Fruit fly (Drosophila melanogaster) whole organism, embryonic: Measurements from ENCODE around the gene CG18858.

Source experiments
- Aef1 ChIP-seq: fragments of 200-800 bp; sonication (Bioruptor generic); IDR thresholded peaks from 3 replicates; pipeline ENCODE4 v1.3.6; 2022; ENCODE audit warnings: missing biosample characterization, missing genetic modification characterization
- B-H2 ChIP-seq: fragments of 200-800 bp; sonication (Bioruptor generic); optimal IDR thresholded peaks from 2 replicates; lab custom pipeline; 2018; ENCODE audit warnings: missing biosample characterization, mild to moderate bottlenecking, missing genetic modification characterization
- CG10431 ChIP-seq: fragments of 200-800 bp; sonication (Bioruptor generic); optimal IDR thresholded peaks from 3 replicates; lab custom pipeline; 2018; ENCODE audit warnings: missing biosample characterization, mild to moderate bottlenecking, missing genetic modification characterization
- CG10565 ChIP-seq: fragments of 200-800 bp; sonication (Bioruptor generic); optimal IDR thresholded peaks from 3 replicates; lab custom pipeline; 2016; ENCODE audit warnings: missing biosample characterization, mild to moderate bottlenecking, missing genetic modification characterization
- CG12744 ChIP-seq: fragments of 200-800 bp; sonication (Bioruptor generic); optimal IDR thresholded peaks from 2 replicates; lab custom pipeline; 2016; ENCODE audit warnings: missing biosample characterization, missing genetic modification characterization
- CG14710 ChIP-seq: fragments of 200-800 bp; sonication (Bioruptor generic); optimal IDR thresholded peaks from 3 replicates; lab custom pipeline; 2019; ENCODE audit warnings: missing biosample characterization, mild to moderate bottlenecking, missing genetic modification characterization, moderate library complexity
- CG15696 ChIP-seq: fragments of 200-800 bp; sonication (Bioruptor generic); optimal IDR thresholded peaks from 2 replicates; lab custom pipeline; 2019; ENCODE audit warnings: missing biosample characterization, mild to moderate bottlenecking, missing genetic modification characterization, moderate library complexity
- CG1603 ChIP-seq: fragments of 200-800 bp; sonication (Bioruptor generic); optimal IDR thresholded peaks from 2 replicates; lab custom pipeline; 2019; ENCODE audit warnings: missing biosample characterization, mild to moderate bottlenecking, missing genetic modification characterization, moderate library complexity
- CG2875 ChIP-seq: fragments of 200-800 bp; sonication (Bioruptor generic); optimal IDR thresholded peaks from 2 replicates; lab custom pipeline; 2017; ENCODE audit warnings: missing biosample characterization, mild to moderate bottlenecking, missing genetic modification characterization, missing genetic modification reagents
- CG30431 ChIP-seq: fragments of 200-800 bp; sonication (Bioruptor generic); optimal IDR thresholded peaks from 2 replicates; lab custom pipeline; 2017; ENCODE audit warnings: missing biosample characterization, missing genetic modification characterization
- CG34224 ChIP-seq: fragments of 200-800 bp; sonication (Bioruptor generic); IDR thresholded peaks from 3 replicates; pipeline ENCODE4 v1.3.6; 2022; ENCODE audit warnings: missing biosample characterization, missing genetic modification characterization; ENCODE audit not compliant: partially characterized antibody
- CG43689 ChIP-seq: fragments of 200-800 bp; sonication (Bioruptor generic); IDR thresholded peaks from 2 replicates; pipeline ENCODE4 v1.3.6; 2022; ENCODE audit warnings: missing biosample characterization, missing genetic modification characterization
- CG6765 ChIP-seq: fragments of 200-800 bp; sonication (Bioruptor generic); optimal IDR thresholded peaks from 3 replicates; lab custom pipeline; 2017; ENCODE audit warnings: missing biosample characterization, mild to moderate bottlenecking, missing genetic modification characterization
- CG6813 ChIP-seq: fragments of 200-800 bp; sonication (Bioruptor generic); optimal IDR thresholded peaks from 2 replicates; lab custom pipeline; 2017; ENCODE audit warnings: missing biosample characterization, missing genetic modification characterization, mild to moderate bottlenecking, moderate library complexity, missing genetic modification reagents
- CG7928 ChIP-seq: fragments of 200-800 bp; sonication (Bioruptor generic); optimal IDR thresholded peaks from 2 replicates; lab custom pipeline; 2017; ENCODE audit warnings: missing biosample characterization, mild to moderate bottlenecking, missing genetic modification characterization
- CG8359 ChIP-seq: fragments of 200-800 bp; sonication (Bioruptor generic); optimal IDR thresholded peaks from 2 replicates; lab custom pipeline; 2017; ENCODE audit warnings: missing biosample characterization, mild to moderate bottlenecking, missing genetic modification characterization, borderline replicate concordance
- Chrac-16 ChIP-seq: fragments of 200-800 bp; sonication (Bioruptor generic); optimal IDR thresholded peaks from 3 replicates; lab custom pipeline; 2016; ENCODE audit warnings: missing biosample characterization, missing genetic modification characterization
- CoRest ChIP-seq: fragments of 200-800 bp; sonication (Bioruptor generic); optimal IDR thresholded peaks from 3 replicates; lab custom pipeline; 2018; ENCODE audit warnings: missing biosample characterization, mild to moderate bottlenecking, missing genetic modification characterization, moderate library complexity
- D19B ChIP-seq: fragments of 200-800 bp; sonication (Bioruptor generic); optimal IDR thresholded peaks from 2 replicates; lab custom pipeline; 2017; ENCODE audit warnings: missing biosample characterization, mild to moderate bottlenecking, missing genetic modification characterization
- Dad ChIP-seq: fragments of 200-800 bp; sonication (Bioruptor generic); optimal IDR thresholded peaks from 3 replicates; lab custom pipeline; 2016; ENCODE audit warnings: missing biosample characterization, missing genetic modification characterization
- E2f2 ChIP-seq: fragments of 200-800 bp; sonication (Bioruptor generic); IDR thresholded peaks from 2 replicates; pipeline ENCODE4 v1.3.6; 2022; ENCODE audit warnings: missing biosample characterization, missing genetic modification characterization
- ERR ChIP-seq: fragments of 200-800 bp; sonication (Bioruptor generic); optimal IDR thresholded peaks from 2 replicates; lab custom pipeline; 2016; ENCODE audit warnings: missing biosample characterization, missing genetic modification characterization
- Gsc ChIP-seq: fragments of 200-800 bp; sonication (Bioruptor generic); IDR thresholded peaks from 2 replicates; pipeline ENCODE4 v1.3.6; 2022; ENCODE audit warnings: missing biosample characterization, missing genetic modification characterization
- Gug ChIP-seq: fragments of 200-800 bp; sonication (Bioruptor generic); IDR thresholded peaks from 4 replicates; pipeline ENCODE4 v1.3.6; 2022; ENCODE audit warnings: missing biosample characterization, missing genetic modification characterization
- HHEX ChIP-seq: fragments of 200-800 bp; sonication (Bioruptor generic); optimal IDR thresholded peaks from 3 replicates; lab custom pipeline; 2017; ENCODE audit warnings: missing biosample characterization, mild to moderate bottlenecking, missing genetic modification characterization, missing genetic modification reagents
- Hey ChIP-seq: fragments of 200-800 bp; sonication (Bioruptor generic); optimal IDR thresholded peaks from 3 replicates; lab custom pipeline; 2018; ENCODE audit warnings: missing biosample characterization, mild to moderate bottlenecking, missing genetic modification characterization
- HmgZ ChIP-seq: fragments of 200-800 bp; sonication (Bioruptor generic); optimal IDR thresholded peaks from 2 replicates; lab custom pipeline; 2018; ENCODE audit warnings: missing biosample characterization, mild to moderate bottlenecking, missing genetic modification characterization
- Hr3 ChIP-seq: fragments of 200-800 bp; sonication (Bioruptor generic); optimal IDR thresholded peaks from 3 replicates; lab custom pipeline; 2016; ENCODE audit warnings: missing biosample characterization, missing genetic modification characterization
- Lpt ChIP-seq: fragments of >200 bp; optimal IDR thresholded peaks from 2 replicates; lab custom pipeline; 2018; ENCODE audit warnings: missing biosample characterization, missing genetic modification characterization
- Max ChIP-seq: fragments of 200-800 bp; sonication (Bioruptor generic); optimal IDR thresholded peaks from 2 replicates; lab custom pipeline; 2016; ENCODE audit warnings: missing biosample characterization, mild to moderate bottlenecking, missing genetic modification characterization
- Mrtf ChIP-seq: fragments of 200-800 bp; sonication (Bioruptor generic); IDR thresholded peaks from 3 replicates; pipeline ENCODE4 v1.3.6; 2022; ENCODE audit warnings: missing biosample characterization, missing genetic modification characterization
- NFAT ChIP-seq: fragments of 200-800 bp; sonication (Bioruptor generic); IDR thresholded peaks from 2 replicates; pipeline ENCODE4 v1.3.6; 2022; ENCODE audit warnings: missing biosample characterization, missing genetic modification characterization
- Sin3A ChIP-seq: fragments of >200 bp; optimal IDR thresholded peaks from 2 replicates; lab custom pipeline; 2018
- Ssrp ChIP-seq: fragments of 200-800 bp; sonication (Bioruptor generic); optimal IDR thresholded peaks from 2 replicates; lab custom pipeline; 2018; ENCODE audit warnings: missing biosample characterization, mild to moderate bottlenecking, missing genetic modification characterization, moderate library complexity
- abd-A ChIP-seq: fragments of 200-800 bp; sonication (Bioruptor generic); optimal IDR thresholded peaks from 3 replicates; lab custom pipeline; 2019; ENCODE audit warnings: missing biosample characterization, mild to moderate bottlenecking, missing genetic modification characterization, moderate library complexity
- cg ChIP-seq: fragments of 200-800 bp; sonication (Bioruptor generic); optimal IDR thresholded peaks from 3 replicates; lab custom pipeline; 2019; ENCODE audit warnings: missing biosample characterization, mild to moderate bottlenecking, missing genetic modification characterization, moderate library complexity
- ems ChIP-seq: fragments of 200-800 bp; sonication (Bioruptor generic); optimal IDR thresholded peaks from 3 replicates; lab custom pipeline; 2016; ENCODE audit warnings: missing biosample characterization, missing genetic modification characterization
- en ChIP-seq: fragments of 200-800 bp; sonication (Bioruptor generic); optimal IDR thresholded peaks from 2 replicates; lab custom pipeline; 2016; ENCODE audit warnings: missing biosample characterization, missing genetic modification characterization
- esg ChIP-seq: fragments of 200-800 bp; sonication (Bioruptor generic); conservative IDR thresholded peaks from 2 replicates; pipeline ENCODE4 v1.3.6; 2022; ENCODE audit warnings: missing biosample characterization, missing genetic modification characterization
- fd64A ChIP-seq: fragments of 200-800 bp; sonication (Bioruptor generic); optimal IDR thresholded peaks from 3 replicates; lab custom pipeline; 2018; ENCODE audit warnings: missing biosample characterization, mild to moderate bottlenecking, missing genetic modification characterization
- fd96Cb ChIP-seq: fragments of 200-800 bp; sonication (Bioruptor generic); optimal IDR thresholded peaks from 2 replicates; lab custom pipeline; 2018; ENCODE audit warnings: missing biosample characterization, mild to moderate bottlenecking, missing genetic modification characterization, moderate library complexity
- jigr1 ChIP-seq: fragments of 200-800 bp; sonication (Bioruptor generic); IDR thresholded peaks from 3 replicates; pipeline ENCODE4 v1.3.6; 2022; ENCODE audit warnings: missing biosample characterization, missing genetic modification characterization
- kni ChIP-seq: fragments of 200-800 bp; sonication (Bioruptor generic); optimal IDR thresholded peaks from 3 replicates; lab custom pipeline; 2017; ENCODE audit warnings: mild to moderate bottlenecking, missing biosample characterization, missing genetic modification reagents, missing genetic modification characterization
- nau ChIP-seq: fragments of 200-800 bp; sonication (Bioruptor generic); optimal IDR thresholded peaks from 3 replicates; lab custom pipeline; 2017; ENCODE audit warnings: missing biosample characterization, mild to moderate bottlenecking, missing genetic modification characterization, missing genetic modification reagents
- pros ChIP-seq: fragments of 200-800 bp; sonication (Bioruptor generic); optimal IDR thresholded peaks from 3 replicates; lab custom pipeline; 2019; ENCODE audit warnings: missing biosample characterization, mild to moderate bottlenecking, missing genetic modification characterization, moderate library complexity
- slp2 ChIP-seq: fragments of 200-800 bp; sonication (Bioruptor generic); optimal IDR thresholded peaks from 2 replicates; lab custom pipeline; 2016; ENCODE audit warnings: missing biosample characterization, missing genetic modification characterization
- sug ChIP-seq: fragments of 200-800 bp; optimal IDR thresholded peaks from 2 replicates; lab custom pipeline; 2019; ENCODE audit warnings: missing biosample characterization, mild to moderate bottlenecking, missing genetic modification characterization, moderate library complexity
- vvl ChIP-seq: fragments of 200-800 bp; sonication (Bioruptor generic); IDR thresholded peaks from 2 replicates; pipeline ENCODE4 v1.3.6; 2022; ENCODE audit warnings: missing biosample characterization, missing genetic modification characterization
- zfh2 ChIP-seq: fragments of 200-800 bp; sonication (Bioruptor generic); optimal IDR thresholded peaks from 2 replicates; lab custom pipeline; 2016; ENCODE audit warnings: missing biosample characterization, missing genetic modification characterization

CG18858 gene

DNA sequence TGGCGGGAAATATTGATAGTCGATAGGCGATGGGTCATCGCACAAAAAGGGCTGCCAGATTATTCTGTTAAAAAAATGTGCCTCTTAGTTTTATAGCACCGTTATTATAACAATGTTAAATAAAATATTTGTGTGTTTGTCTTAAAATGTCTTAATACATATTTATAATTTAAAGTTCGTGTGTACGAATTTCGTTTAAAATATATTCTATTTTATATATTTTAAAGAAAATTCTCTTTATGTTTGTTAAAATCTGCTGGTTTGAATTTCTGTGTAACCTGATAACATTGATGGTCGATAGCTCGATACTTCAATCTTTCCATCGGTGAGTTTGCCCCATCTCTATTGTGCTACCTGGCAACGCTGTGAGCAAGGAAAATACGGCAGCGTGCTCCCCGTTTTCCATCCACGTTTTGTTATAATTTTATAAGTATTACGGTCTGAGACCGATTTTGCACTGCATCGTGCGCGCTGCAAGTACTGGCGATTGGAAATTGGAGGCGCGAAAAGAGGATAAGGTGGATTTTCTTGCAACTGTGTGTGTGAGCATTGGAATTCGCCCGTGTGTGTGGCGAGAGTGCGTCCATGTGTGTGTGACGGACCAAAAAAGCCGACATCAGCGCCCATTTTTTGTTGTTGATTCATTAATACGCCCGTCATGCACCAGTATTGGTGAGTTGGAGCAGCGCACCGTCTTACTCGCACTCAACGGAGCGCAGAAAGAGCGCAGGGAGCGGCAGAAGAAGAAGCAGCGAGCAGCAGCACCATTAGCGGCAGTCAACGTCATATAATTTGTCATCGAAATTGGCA lies 41.9 kb downstream of the CG18858 start, which contains the start of the genes CG10949 and Arpc2 (continued):
- TF ChIP-seq fd96Cb (tag; lab: Kevin White, UChicago) (no peak), CG43689 (GFP tag; lab: Robert Waterston, UW) (no peak), CG14710 (peak; percentile 86), Aef1 (GFP tag; lab: Robert Waterston, UW) (0 out of 3 replicates have a peak, but pooled peaks have one; percentile 10), CG6813 (GFP tag; lab: Kevin White, UChicago) (no peak), abd-A (tag; lab: Kevin White, UChicago) (no peak), Max (GFP tag; lab: Kevin White, UChicago) (peak; percentile 38), CG15696 (tag; lab: Kevin White, UChicago) (peak; percentile 62), NFAT (peak; percentile 53; the same call in 1 of the 2 replicates), vvl (peak; percentile 27; the same call in 1 of the 2 replicates), Mrtf (GFP tag; lab: Robert Waterston, UW) (no peak), HHEX (GFP tag; lab: Kevin White, UChicago) (no peak), B-H2 (GFP tag; lab: Kevin White, UChicago) (peak; percentile 61), slp2 (GFP tag; lab: Kevin White, UChicago) (no peak), jigr1 (no peak), ems (GFP tag; lab: Kevin White, UChicago) (no peak), Lpt (GFP tag; lab: Kevin White, UChicago) (no peak), pros (peak; percentile 58), en (GFP tag; lab: Kevin White, UChicago) (no peak), CG8359 (GFP tag; lab: Kevin White, UChicago) (no peak), CG7928 (no peak), Hr3 (GFP tag; lab: Kevin White, UChicago) (peak; percentile 70), CG1603 (tag; lab: Kevin White, UChicago) (no peak), sug (tag; lab: Kevin White, UChicago) (peak; percentile 53), zfh2 (GFP tag; lab: Kevin White, UChicago) (peak; percentile 11), Chrac-16 (peak; percentile 34), fd64A (GFP tag; lab: Kevin White, UChicago) (no peak), Gug (peak; percentile 40; the same call in 1 of the 4 replicates), CG34224 (GFP tag; lab: Robert Waterston, UW) (peak; percentile 63; the same call in 2 of the 3 replicates), CoRest (tag; lab: Kevin White, UChicago) (peak; percentile 84), CG10565 (GFP tag; lab: Kevin White, UChicago) (no peak), CG2875 (GFP tag; lab: Kevin White, UChicago) (no peak), Hey (tag; lab: Kevin White, UChicago) (no peak), Dad (no peak), Ssrp (tag; lab: Kevin White, UChicago) (peak; percentile 31), D19B (GFP tag; lab: Kevin White, UChicago) (no peak), ERR (GFP tag; lab: Kevin White, UChicago) (no peak), nau (GFP tag; lab: Kevin White, UChicago) (no peak), CG30431 (GFP tag; lab: Kevin White, UChicago) (no peak), Sin3A (lab: Kevin White, UChicago) (peak; percentile 33), CG12744 (no peak), CG10431 (GFP tag; lab: Kevin White, UChicago) (no peak), E2f2 (GFP tag; lab: Robert Waterston, UW) (peak; percentile 67), Gsc (no peak), esg (GFP tag; lab: Robert Waterston, UW) (no peak), kni (peak; percentile 76), cg (GFP tag; lab: Kevin White, UChicago) (peak; percentile 96), CG6765 (GFP tag; lab: Kevin White, UChicago) (peak; percentile 12), HmgZ (tag; lab: Kevin White, UChicago) (no peak)
